Worm (Caenorhabditis elegans) whole organism, L2 larva: Measurements from ENCODE around the gene F39F10.3.
A peak's percentile ranks its signal among the peaks of the same experiment; 100 is the strongest.

Experiments
- ama-1 ChIP-seq: fragments of 150-350 bp; optimal IDR thresholded peaks from 2 replicates; lab custom pipeline; 2018; ENCODE audit warnings: inconsistent platforms
- blmp-1 ChIP-seq: sonication (generic microtip); optimal IDR thresholded peaks from 2 replicates; lab custom pipeline; 2017; ENCODE audit warnings: missing genetic modification characterization, mild to moderate bottlenecking, missing compliant biosample characterization, antibody characterized with exemption, moderate library complexity; ENCODE audit not compliant: insufficient read depth
- elt-3 ChIP-seq: sonication (generic microtip); optimal IDR thresholded peaks from 2 replicates; lab custom pipeline; 2017; ENCODE audit warnings: missing biosample characterization, missing genetic modification characterization
- fos-1 ChIP-seq: fragments of 150-350 bp; optimal IDR thresholded peaks from 2 replicates; lab custom pipeline; 2014; ENCODE audit warnings: missing biosample characterization, missing genetic modification characterization
- mbf-1 ChIP-seq: sonication (generic microtip); optimal IDR thresholded peaks from 2 replicates; lab custom pipeline; 2017; ENCODE audit warnings: missing biosample characterization, missing genetic modification characterization
- snpc-4 ChIP-seq: fragments of 150-350 bp; optimal IDR thresholded peaks from 2 replicates; lab custom pipeline; 2014; ENCODE audit warnings: missing biosample characterization, missing genetic modification characterization
- unc-55 ChIP-seq: fragments of 150-350 bp; sonication (generic microtip); optimal IDR thresholded peaks from 3 replicates; lab custom pipeline; 2014; ENCODE audit warnings: missing biosample characterization, missing genetic modification reagents, missing genetic modification characterization
- zag-1 ChIP-seq: fragments of 150-350 bp; optimal IDR thresholded peaks from 2 replicates; lab custom pipeline; 2014; ENCODE audit warnings: missing biosample characterization, missing genetic modification characterization

- no peak for TF ChIP-seq unc-55 (GFP tag; lab: Kevin White, UChicago)
- no peak for TF ChIP-seq ama-1 (lab: Kevin White, UChicago)
- TF ChIP-seq zag-1 (tag; lab: Kevin White, UChicago), result no peak
- no peak for TF ChIP-seq elt-3 (tag; lab: Kevin White, UChicago)
- TF ChIP-seq fos-1 (tag; lab: Kevin White, UChicago), result peak; percentile 39
- no peak for TF ChIP-seq snpc-4
- TF ChIP-seq blmp-1 (tag; lab: Kevin White, UChicago), result no peak
- no peak for TF ChIP-seq mbf-1
Observed at ce11 chrX:16859956-16860446, 31.8 kb upstream of the F39F10.3 start, which contains the start of gene T20F7.3.
